Comparison of ENCODE assay signal across 3 worm cellular contexts in the genomic region with DNA sequence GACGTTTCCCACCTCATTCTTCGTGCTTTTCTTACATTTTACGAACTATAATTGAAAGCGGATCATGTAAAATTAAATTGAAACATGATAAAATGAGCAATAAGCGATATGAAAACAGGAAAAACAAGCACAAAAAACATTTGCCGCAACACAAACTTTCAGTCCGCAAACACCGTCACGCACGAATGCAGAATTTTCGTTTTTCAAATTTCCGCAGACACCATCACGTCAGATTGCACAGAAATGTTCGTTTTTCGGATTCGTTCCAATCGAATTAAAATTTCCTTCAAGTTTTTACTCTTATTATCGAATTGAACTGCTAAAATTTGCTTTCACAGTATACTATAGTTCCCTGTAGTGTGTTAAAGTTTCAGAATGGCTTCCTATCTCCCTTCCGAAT.
A peak's percentile ranks its signal among the peaks of the same experiment; 100 is the strongest.
TF ChIP-seq lines count a peak whose summit lies in the region.

TSS of gene chmp-7 (plus strand) at position 369 of the 400 bp plus-strand sequence.

TF ChIP-seq in whole organism, L1 larva, 84 proteins besides CTCF, POLR2A, EP300 and RAD21 (continued from another document and continues in another):
- TF ChIP-seq mep-1 (tag; optimal IDR thresholded peaks at IDR 0.05; lab: Kevin White, UChicago), result peak; percentile 99
- peak; percentile 87 for TF ChIP-seq nhr-20 (tag; optimal IDR thresholded peaks at IDR 0.05; lab: Kevin White, UChicago)
- peak; percentile 85 for TF ChIP-seq jun-1 (tag; optimal IDR thresholded peaks at IDR 0.05; lab: Kevin White, UChicago)
- TF ChIP-seq vab-15 (tag; optimal IDR thresholded peaks at IDR 0.05; lab: Kevin White, UChicago), result no peak
- TF ChIP-seq sox-4 (tag; optimal IDR thresholded peaks at IDR 0.05; lab: Kevin White, UChicago), result peak; percentile 31
- TF ChIP-seq xbp-1 (tag; optimal IDR thresholded peaks at IDR 0.05; lab: Kevin White, UChicago), result peak; percentile 79
- TF ChIP-seq nhr-12 (tag; optimal IDR thresholded peaks at IDR 0.05; lab: Kevin White, UChicago), result no peak
- TF ChIP-seq swsn-7 (tag; optimal IDR thresholded peaks at IDR 0.05; lab: Kevin White, UChicago), result peak; percentile 87
- peak; percentile 88 for TF ChIP-seq nhr-47 (tag; optimal IDR thresholded peaks at IDR 0.05; lab: Kevin White, UChicago)
- peak; percentile 44; the same call in 1 of the 2 replicates for TF ChIP-seq mab-9 (GFP tag; IDR thresholded peaks at IDR 0.05; lab: Robert Waterston, UW)
- TF ChIP-seq pqm-1 (tag; optimal IDR thresholded peaks at IDR 0.05; lab: Kevin White, UChicago), result no peak
- TF ChIP-seq grh-1 (GFP tag; IDR thresholded peaks at IDR 0.05; lab: Robert Waterston, UW), result peak; percentile 50; the same call in 1 of the 2 replicates
- TF ChIP-seq nhr-85 (tag; lab: Kevin White, UChicago), result peak; percentile 92
- TF ChIP-seq elt-3 (tag; optimal IDR thresholded peaks at IDR 0.05; lab: Kevin White, UChicago), result peak in 3 of 6 experiments; percentile 57 to 85 (median 80)
- TF ChIP-seq efl-3 (GFP tag; optimal IDR thresholded peaks at IDR 0.05; lab: Kevin White, UChicago), result no peak
- TF ChIP-seq alr-1 (tag; optimal IDR thresholded peaks at IDR 0.05; lab: Kevin White, UChicago; ENCODE audit: borderline replicate concordance), result no peak
- peak; percentile 78 for TF ChIP-seq snpc-4 (tag; optimal IDR thresholded peaks at IDR 0.05; lab: Kevin White, UChicago)
- TF ChIP-seq hpl-2 (GFP tag; optimal IDR thresholded peaks at IDR 0.05; lab: Kevin White, UChicago), result peak; percentile 40
- TF ChIP-seq C34B4.2 (tag; optimal IDR thresholded peaks at IDR 0.05; lab: Kevin White, UChicago), result no peak
- no peak for TF ChIP-seq tlp-1 (tag; optimal IDR thresholded peaks at IDR 0.05; lab: Kevin White, UChicago)
- peak; percentile 70 for TF ChIP-seq ztf-4 (tag; optimal IDR thresholded peaks at IDR 0.05; lab: Kevin White, UChicago)
- peak; percentile 56 for TF ChIP-seq sup-37 (GFP tag; optimal IDR thresholded peaks at IDR 0.05; lab: Kevin White, UChicago)
- TF ChIP-seq mef-2 (tag; optimal IDR thresholded peaks at IDR 0.05; lab: Kevin White, UChicago), result peak; percentile 16
- TF ChIP-seq nhr-71 (tag; optimal IDR thresholded peaks at IDR 0.05; lab: Kevin White, UChicago), result peak; percentile 91
- TF ChIP-seq nhr-237 (tag; optimal IDR thresholded peaks at IDR 0.05; lab: Kevin White, UChicago), result peak; percentile 30
- TF ChIP-seq zag-1 (tag; optimal IDR thresholded peaks at IDR 0.05; lab: Kevin White, UChicago), result peak; percentile 52
- peak; percentile 92 for TF ChIP-seq unc-130 (tag; optimal IDR thresholded peaks at IDR 0.05; lab: Kevin White, UChicago)
- TF ChIP-seq ceh-82 (tag; optimal IDR thresholded peaks at IDR 0.05; lab: Kevin White, UChicago), result peak; percentile 72 to 93 (median 83)
- TF ChIP-seq egl-13 (tag; optimal IDR thresholded peaks at IDR 0.05; lab: Kevin White, UChicago), result peak; percentile 36
- TF ChIP-seq nhr-76 (tag; optimal IDR thresholded peaks at IDR 0.05; lab: Kevin White, UChicago), result no peak
- no peak for TF ChIP-seq nhr-28 (tag; optimal IDR thresholded peaks at IDR 0.05; lab: Kevin White, UChicago)
- peak; percentile 87 to 90 (median 90) for TF ChIP-seq dpl-1 (GFP tag; optimal IDR thresholded peaks at IDR 0.05; lab: Kevin White, UChicago)
- TF ChIP-seq rnt-1 (tag; optimal IDR thresholded peaks at IDR 0.05; lab: Kevin White, UChicago), result peak; percentile 92
- peak; percentile 90 to 93 for TF ChIP-seq lin-35 (GFP tag; optimal IDR thresholded peaks at IDR 0.05; lab: Kevin White, UChicago)
- no peak for TF ChIP-seq elt-2 (tag; optimal IDR thresholded peaks at IDR 0.05; lab: Kevin White, UChicago)
- no peak for TF ChIP-seq ceh-63 (GFP tag; optimal IDR thresholded peaks at IDR 0.05; lab: Kevin White, UChicago)
- peak; percentile 23 for TF ChIP-seq ama-1 (optimal IDR thresholded peaks at IDR 0.05; lab: Kevin White, UChicago)
- peak; percentile 81 for TF ChIP-seq tbx-2 (tag; optimal IDR thresholded peaks at IDR 0.05; lab: Kevin White, UChicago)
- TF ChIP-seq ceh-88 (GFP tag; IDR thresholded peaks at IDR 0.05; lab: Robert Waterston, UW), result peak; percentile 57
- no peak for TF ChIP-seq sptf-1 (tag; optimal IDR thresholded peaks at IDR 0.05; lab: Kevin White, UChicago)
- peak; percentile 61 for TF ChIP-seq skn-1 (tag; optimal IDR thresholded peaks at IDR 0.05; lab: Kevin White, UChicago)
- no peak for TF ChIP-seq nhr-11 (tag; optimal IDR thresholded peaks at IDR 0.05; lab: Kevin White, UChicago)

TF ChIP-seq in whole organism, L3 larva, 47 proteins besides CTCF, POLR2A, EP300 and RAD21 (continued from another document):
- TF ChIP-seq egl-27 (tag; optimal IDR thresholded peaks at IDR 0.05; lab: Kevin White, UChicago) (peak; percentile 26), lin-39 (tag; optimal IDR thresholded peaks at IDR 0.05; lab: Kevin White, UChicago) (peak; percentile 50), ztf-4 (tag; optimal IDR thresholded peaks at IDR 0.05; lab: Kevin White, UChicago) (no peak), tbx-2 (tag; optimal IDR thresholded peaks at IDR 0.05; lab: Kevin White, UChicago) (peak; percentile 32), pqm-1 (tag; optimal IDR thresholded peaks at IDR 0.05; lab: Kevin White, UChicago) (peak; percentile 37), mdl-1 (tag; optimal IDR thresholded peaks at IDR 0.05; lab: Kevin White, UChicago) (no peak), eor-1 (tag; optimal IDR thresholded peaks at IDR 0.05; lab: Kevin White, UChicago) (no peak), nhr-11 (tag; optimal IDR thresholded peaks at IDR 0.05; lab: Kevin White, UChicago) (no peak), elt-2 (tag; optimal IDR thresholded peaks at IDR 0.05; lab: Kevin White, UChicago) (peak; percentile 62), ZK546.5 (tag; optimal IDR thresholded peaks at IDR 0.05; lab: Kevin White, UChicago) (no peak), lsy-12 (tag; optimal IDR thresholded peaks at IDR 0.05; lab: Kevin White, UChicago) (peak; percentile 57), ceh-16 (tag; optimal IDR thresholded peaks at IDR 0.05; lab: Kevin White, UChicago) (no peak), nhr-12 (tag; optimal IDR thresholded peaks at IDR 0.05; lab: Kevin White, UChicago) (no peak), unc-62 (GFP tag; optimal IDR thresholded peaks at IDR 0.05; lab: Kevin White, UChicago) (peak; percentile 34), unc-39 (tag; optimal IDR thresholded peaks at IDR 0.05; lab: Kevin White, UChicago) (no peak), skn-1 (tag; optimal IDR thresholded peaks at IDR 0.05; lab: Kevin White, UChicago) (peak; percentile 82), hmg-11 (tag; optimal IDR thresholded peaks at IDR 0.05; lab: Kevin White, UChicago) (peak; percentile 75), ceh-82 (tag; optimal IDR thresholded peaks at IDR 0.05; lab: Kevin White, UChicago) (no peak), mml-1 (tag; optimal IDR thresholded peaks at IDR 0.05; lab: Kevin White, UChicago) (no peak), nhr-77 (tag; optimal IDR thresholded peaks at IDR 0.05; lab: Kevin White, UChicago) (no peak)
TF ChIP-seq in whole organism, L3 larva: peak in this region for 20.

TF ChIP-seq in whole organism, young adult, 124 proteins besides CTCF, POLR2A, EP300 and RAD21 (continued from another document):
- TF ChIP-seq ceh-100 (GFP tag; IDR thresholded peaks at IDR 0.05; lab: Robert Waterston, UW) (peak; percentile 22; the same call in 1 of the 2 replicates), dpl-1 (GFP tag; optimal IDR thresholded peaks at IDR 0.05; lab: Kevin White, UChicago) (peak; percentile 86), lin-40 (tag; optimal IDR thresholded peaks at IDR 0.05; lab: Kevin White, UChicago) (peak; percentile 76), ceh-79 (tag; optimal IDR thresholded peaks at IDR 0.05; lab: Kevin White, UChicago) (no peak), madf-6 (GFP tag; IDR thresholded peaks at IDR 0.05; lab: Robert Waterston, UW) (peak; percentile 75), Y53F4B.3 (GFP tag; IDR thresholded peaks at IDR 0.05; lab: Robert Waterston, UW) (no peak), lin-35 (GFP tag; optimal IDR thresholded peaks at IDR 0.05; lab: Kevin White, UChicago) (peak in 1 of 3 experiments; percentile 90), ceh-27 (GFP tag; optimal IDR thresholded peaks at IDR 0.05; lab: Kevin White, UChicago) (peak; percentile 60), let-526 (GFP tag; IDR thresholded peaks at IDR 0.05; lab: Robert Waterston, UW) (no peak), snpc-4 (GFP tag; optimal IDR thresholded peaks at IDR 0.05; lab: Kevin White, UChicago) (peak; percentile 58), snpc-4 (tag; optimal IDR thresholded peaks at IDR 0.05; lab: Kevin White, UChicago) (peak; percentile 27 to 80 (median 56)), cebp-1 (GFP tag; IDR thresholded peaks at IDR 0.05; lab: Robert Waterston, UW) (0 out of 2 replicates have a peak, but pooled peaks have one; percentile 28), cebp-1 (tag; optimal IDR thresholded peaks at IDR 0.05; lab: Kevin White, UChicago) (peak; percentile 75), F33H1.4 (GFP tag; IDR thresholded peaks at IDR 0.05; lab: Robert Waterston, UW) (peak; percentile 65), hsf-1 (GFP tag; IDR thresholded peaks at IDR 0.05; lab: Robert Waterston, UW) (0 out of 2 replicates have a peak, but pooled peaks have one; percentile 57), snpc-1.1 (tag; optimal IDR thresholded peaks at IDR 0.05; lab: Kevin White, UChicago; ENCODE audit: insufficient read depth) (peak; percentile 25), B0019.2 (GFP tag; conservative IDR thresholded peaks at IDR 0.05; lab: Robert Waterston, UW) (peak; percentile 79), efl-1 (GFP tag; optimal IDR thresholded peaks at IDR 0.05; lab: Kevin White, UChicago) (peak; percentile 83), nfya-1 (tag; optimal IDR thresholded peaks at IDR 0.05; lab: Kevin White, UChicago; ENCODE audit: borderline replicate concordance, insufficient read depth) (no peak), xnd-1 (tag; optimal IDR thresholded peaks at IDR 0.05; lab: Kevin White, UChicago) (peak; percentile 4), fkh-3 (tag; optimal IDR thresholded peaks at IDR 0.05; lab: Kevin White, UChicago) (no peak), lsl-1 (GFP tag; optimal IDR thresholded peaks at IDR 0.05; lab: Kevin White, UChicago) (peak; percentile 73), madf-3 (GFP tag; IDR thresholded peaks at IDR 0.05; lab: Robert Waterston, UW) (0 out of 2 replicates have a peak, but pooled peaks have one; percentile 64), nhr-80 (tag; optimal IDR thresholded peaks at IDR 0.05; lab: Kevin White, UChicago) (peak; percentile 53), K12H6.12 (tag; optimal IDR thresholded peaks at IDR 0.05; lab: Kevin White, UChicago) (peak; percentile 56), ztf-18 (tag; optimal IDR thresholded peaks at IDR 0.05; lab: Kevin White, UChicago) (peak; percentile 60), let-607 (tag; optimal IDR thresholded peaks at IDR 0.05; lab: Kevin White, UChicago) (peak; percentile 3 to 18), F10E7.11 (tag; optimal IDR thresholded peaks at IDR 0.05; lab: Kevin White, UChicago) (no peak), madf-10 (tag; optimal IDR thresholded peaks at IDR 0.05; lab: Kevin White, UChicago) (peak; percentile 72), ztf-3 (GFP tag; optimal IDR thresholded peaks at IDR 0.05; lab: Kevin White, UChicago) (no peak), B0336.3 (GFP tag; IDR thresholded peaks at IDR 0.05; lab: Robert Waterston, UW) (0 out of 2 replicates have a peak, but pooled peaks have one; percentile 43), D2030.7 (GFP tag; IDR thresholded peaks at IDR 0.05; lab: Robert Waterston, UW) (peak; percentile 51; the same call in 1 of the 2 replicates), pbrm-1 (GFP tag; IDR thresholded peaks at IDR 0.05; lab: Robert Waterston, UW) (peak; percentile 82), nfyb-1 (GFP tag; IDR thresholded peaks at IDR 0.05; lab: Robert Waterston, UW) (peak; percentile 81), ztf-26 (tag; optimal IDR thresholded peaks at IDR 0.05; lab: Kevin White, UChicago) (peak; percentile 50), nhr-90 (tag; optimal IDR thresholded peaks at IDR 0.05; lab: Kevin White, UChicago) (no peak), sdz-38 (tag; optimal IDR thresholded peaks at IDR 0.05; lab: Kevin White, UChicago) (no peak), sea-2 (GFP tag; IDR thresholded peaks at IDR 0.05; lab: Robert Waterston, UW) (no peak), lir-1 (GFP tag; conservative IDR thresholded peaks at IDR 0.05; lab: Robert Waterston, UW) (0 out of 2 replicates have a peak, but pooled peaks have one; percentile 43), athp-1 (tag; optimal IDR thresholded peaks at IDR 0.05; lab: Kevin White, UChicago) (peak; percentile 13), ekl-4 (GFP tag; IDR thresholded peaks at IDR 0.05; lab: Robert Waterston, UW) (peak; percentile 54; the same call in 1 of the 2 replicates), lin-54 (GFP tag; optimal IDR thresholded peaks at IDR 0.05; lab: Kevin White, UChicago) (peak; percentile 98)
